Fruit fly (Drosophila melanogaster) whole organism, prepupa: Measurements from ENCODE around the gene CG43702.

ENCODE experiments used
- CG16779 ChIP-seq: fragments of 200-800 bp; sonication (Bioruptor generic); optimal IDR thresholded peaks from 3 replicates; lab custom pipeline; 2017; ENCODE audit warnings: missing biosample characterization, mild to moderate bottlenecking, missing genetic modification characterization
- CG9139 ChIP-seq: fragments of 200-800 bp; sonication (Bioruptor generic); optimal IDR thresholded peaks from 3 replicates; lab custom pipeline; 2017; ENCODE audit warnings: missing biosample characterization, mild to moderate bottlenecking, missing genetic modification characterization
- Ets21C ChIP-seq: fragments of 200-800 bp; sonication (Bioruptor generic); optimal IDR thresholded peaks from 3 replicates; lab custom pipeline; 2016; ENCODE audit warnings: missing biosample characterization, missing genetic modification characterization
- Hr39 ChIP-seq: fragments of 200-800 bp; sonication (Bioruptor generic); optimal IDR thresholded peaks from 2 replicates; lab custom pipeline; 2016; ENCODE audit warnings: missing biosample characterization, missing genetic modification characterization
- Lpt ChIP-seq: fragments of 200-800 bp; sonication (Bioruptor generic); optimal IDR thresholded peaks from 3 replicates; lab custom pipeline; 2016; ENCODE audit warnings: missing biosample characterization, missing genetic modification characterization
- OdsH ChIP-seq: fragments of 200-800 bp; sonication (Bioruptor generic); optimal IDR thresholded peaks from 3 replicates; lab custom pipeline; 2016; ENCODE audit warnings: missing biosample characterization, missing genetic modification characterization
- achi ChIP-seq: fragments of 200-800 bp; sonication (Bioruptor generic); optimal IDR thresholded peaks from 3 replicates; lab custom pipeline; 2016; ENCODE audit warnings: missing biosample characterization, missing genetic modification characterization
- dac ChIP-seq: fragments of 200-800 bp; sonication (Bioruptor generic); optimal IDR thresholded peaks from 2 replicates; lab custom pipeline; 2017; ENCODE audit warnings: missing biosample characterization, mild to moderate bottlenecking, missing genetic modification characterization
- spab ChIP-seq: fragments of 200-800 bp; sonication (Bioruptor generic); optimal IDR thresholded peaks from 2 replicates; lab custom pipeline; 2017; ENCODE audit warnings: missing biosample characterization, mild to moderate bottlenecking, missing genetic modification characterization, missing genetic modification reagents

DNA sequence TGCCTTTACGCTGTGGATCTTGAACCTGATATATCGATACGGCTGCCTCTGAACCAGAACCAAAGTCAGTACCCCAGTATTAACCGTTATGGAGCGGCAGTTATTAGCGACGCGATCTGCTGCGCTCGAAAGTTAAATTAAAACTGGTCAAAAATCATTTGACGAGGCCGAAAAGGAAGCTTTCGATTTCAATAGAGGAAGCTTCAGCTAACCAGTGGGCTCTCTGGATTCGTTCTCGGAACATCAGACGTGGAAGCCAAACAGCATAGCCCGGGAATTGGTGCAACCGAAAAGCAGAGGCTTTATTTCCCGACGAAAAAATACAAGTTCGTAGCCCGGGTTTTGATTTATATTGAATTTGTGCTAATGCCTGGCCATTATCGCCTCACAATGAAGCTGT is 5.8 kb upstream of the CG43702 start, which contains the start of gene Cpr78Ca:
- TF ChIP-seq Ets21C (GFP tag; lab: Kevin White, UChicago) (no peak), Hr39 (GFP tag; lab: Kevin White, UChicago) (no peak), spab (GFP tag; lab: Kevin White, UChicago) (no peak), Lpt (GFP tag; lab: Kevin White, UChicago) (no peak), OdsH (GFP tag; lab: Kevin White, UChicago) (no peak), CG16779 (tag; lab: Kevin White, UChicago) (no peak), achi (GFP tag; lab: Kevin White, UChicago) (no peak), CG9139 (no peak), dac (GFP tag; lab: Kevin White, UChicago) (no peak)
